Fruit fly (Drosophila melanogaster): ENCODE measurements around the gene ear.

The ear gene

DNA sequence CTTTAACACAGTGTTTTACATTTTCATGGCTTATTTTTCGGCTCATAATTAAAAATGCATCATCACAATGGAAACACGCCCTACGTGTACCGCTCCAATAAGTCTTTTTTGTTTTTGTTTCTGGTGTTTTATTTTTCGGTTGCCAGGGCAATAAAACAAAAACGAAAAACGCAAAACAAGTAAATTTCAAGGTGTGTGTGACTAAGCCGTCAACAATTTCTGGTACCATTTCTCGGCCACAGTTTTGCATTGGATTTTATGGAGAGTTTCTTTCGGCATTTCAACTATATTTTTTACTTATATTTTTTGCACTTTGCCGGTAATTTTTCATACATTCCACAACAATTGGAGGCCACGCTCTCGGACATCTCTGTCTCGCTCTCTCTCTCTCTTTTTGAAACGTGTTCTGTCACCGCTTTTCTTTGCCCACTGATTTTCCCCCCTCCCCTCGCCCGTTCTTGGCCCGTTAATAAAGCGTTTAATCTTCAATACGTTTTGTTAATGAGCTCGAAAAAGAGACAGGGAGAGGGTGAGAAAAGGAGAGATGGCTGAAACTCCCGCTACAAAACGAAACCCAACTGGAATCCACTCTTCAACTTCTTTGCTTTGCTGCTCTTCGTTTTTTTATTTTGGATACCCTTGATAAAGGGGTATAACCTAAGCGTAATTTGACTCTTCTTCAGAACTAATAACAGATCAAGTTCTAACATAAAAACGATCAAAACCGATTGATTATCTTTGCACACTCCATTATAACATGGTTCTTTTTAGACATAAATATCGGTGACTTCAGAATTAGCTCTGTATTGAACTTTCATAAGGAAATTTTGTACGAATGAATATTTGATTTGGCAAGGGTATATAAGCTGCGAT is 27.3 kb upstream of the ear start:
- no peak for TF ChIP-seq gl (tag; optimal IDR thresholded peaks at IDR 0.05)
- TF ChIP-seq CG32121 (GFP tag; IDR thresholded peaks at IDR 0.05), result no peak
- TF ChIP-seq CG10348 (GFP tag; IDR thresholded peaks at IDR 0.05), result no peak
- TF ChIP-seq CG8301 (tag; optimal IDR thresholded peaks at IDR 0.05), result no peak
- TF ChIP-seq D1 (tag; optimal IDR thresholded peaks at IDR 0.05), result no peak
- no peak for TF ChIP-seq CG34367 (tag; optimal IDR thresholded peaks at IDR 0.05)
- peak; percentile 16; the same call in 1 of the 3 replicates for TF ChIP-seq fd96Ca (GFP tag; IDR thresholded peaks at IDR 0.05)
- peak; percentile 29 for TF ChIP-seq Pif1A (GFP tag; optimal IDR thresholded peaks at IDR 0.05)
- TF ChIP-seq CG4496 (GFP tag; IDR thresholded peaks at IDR 0.05), result no peak
- no peak for TF ChIP-seq EcR (GFP tag; optimal IDR thresholded peaks at IDR 0.05)
- TF ChIP-seq CG13204 (GFP tag; optimal IDR thresholded peaks at IDR 0.05), result no peak
- 0 out of 2 replicates have a peak, but pooled peaks have one; percentile 31 for TF ChIP-seq CG12605 (GFP tag; IDR thresholded peaks at IDR 0.05)
- no peak for TF ChIP-seq CG15710 (tag; optimal IDR thresholded peaks at IDR 0.05)
- no peak for TF ChIP-seq Ets98B (GFP tag; IDR thresholded peaks at IDR 0.05)
- no peak for TF ChIP-seq Pif1B (GFP tag; optimal IDR thresholded peaks at IDR 0.05)
- TF ChIP-seq Snoo (tag; optimal IDR thresholded peaks at IDR 0.05), result peak; percentile 52
- TF ChIP-seq rn (GFP tag; IDR thresholded peaks at IDR 0.05), result no peak
- TF ChIP-seq CG9948 (tag; optimal IDR thresholded peaks at IDR 0.05), result no peak
- TF ChIP-seq CG8159 (tag; optimal IDR thresholded peaks at IDR 0.05), result no peak
- TF ChIP-seq CG14655 (GFP tag; optimal IDR thresholded peaks at IDR 0.05), result no peak
- TF ChIP-seq CG17806 (tag; optimal IDR thresholded peaks at IDR 0.05), result no peak

DNA sequence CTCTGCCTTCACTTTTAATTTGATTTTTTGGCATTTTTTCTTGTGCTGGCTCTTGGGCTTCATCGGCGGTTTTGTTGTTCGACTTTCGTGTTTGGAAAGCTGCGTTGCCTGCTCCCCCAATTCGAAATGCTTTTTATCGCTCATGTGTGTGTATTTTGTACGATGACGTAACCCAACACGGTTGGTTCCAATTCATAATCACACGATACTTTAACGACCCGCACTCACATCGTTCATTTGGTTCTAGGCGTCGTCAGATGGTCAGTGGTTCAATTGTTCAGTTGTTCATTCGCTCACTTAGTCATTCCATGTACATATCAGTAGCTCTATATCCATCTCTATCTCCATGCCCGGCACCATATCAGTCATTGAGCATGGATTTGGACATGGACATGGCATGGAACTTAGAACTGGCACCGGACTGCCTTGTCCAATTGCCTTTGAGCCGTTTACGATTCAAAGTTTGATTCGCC is 26.6 kb upstream of the ear start:
- no peak for TF ChIP-seq CG4496 (GFP tag; IDR thresholded peaks at IDR 0.05)
- no peak for TF ChIP-seq CG14655 (GFP tag; optimal IDR thresholded peaks at IDR 0.05)
- TF ChIP-seq Pif1A (GFP tag; optimal IDR thresholded peaks at IDR 0.05), result no peak
- TF ChIP-seq D1 (tag; optimal IDR thresholded peaks at IDR 0.05), result no peak
- TF ChIP-seq CG34367 (tag; optimal IDR thresholded peaks at IDR 0.05), result no peak
- TF ChIP-seq rn (GFP tag; IDR thresholded peaks at IDR 0.05), result no peak
- no peak for TF ChIP-seq CG32121 (GFP tag; IDR thresholded peaks at IDR 0.05)
- TF ChIP-seq Snoo (tag; optimal IDR thresholded peaks at IDR 0.05), result no peak
- no peak for TF ChIP-seq gl (tag; optimal IDR thresholded peaks at IDR 0.05)
- no peak for TF ChIP-seq Pif1B (GFP tag; optimal IDR thresholded peaks at IDR 0.05)
- TF ChIP-seq CG9948 (tag; optimal IDR thresholded peaks at IDR 0.05), result no peak
- no peak for TF ChIP-seq CG8159 (tag; optimal IDR thresholded peaks at IDR 0.05)
- TF ChIP-seq CG8301 (tag; optimal IDR thresholded peaks at IDR 0.05), result no peak
- TF ChIP-seq CG17806 (tag; optimal IDR thresholded peaks at IDR 0.05), result no peak
- TF ChIP-seq CG13204 (GFP tag; optimal IDR thresholded peaks at IDR 0.05), result no peak

DNA sequence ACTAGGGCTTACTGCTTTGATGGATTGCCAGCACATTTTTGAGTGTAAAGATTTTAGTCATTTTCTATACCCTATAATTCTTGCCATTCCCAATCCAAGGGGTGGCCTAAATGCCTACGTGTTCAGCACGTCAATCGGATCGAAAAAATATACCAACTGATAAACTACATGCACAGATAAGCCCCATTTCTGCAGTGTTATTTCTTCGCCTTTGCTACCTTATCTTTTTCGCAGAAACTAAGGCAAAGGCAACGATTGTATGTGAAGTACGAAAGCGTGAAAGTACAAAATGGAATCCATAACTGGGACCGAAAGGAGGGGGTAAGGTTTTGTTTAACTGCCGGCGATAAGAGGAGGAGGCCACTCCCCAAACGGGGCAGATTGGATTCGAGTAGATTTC is 22.7 kb upstream of the ear start:
- TF ChIP-seq D1 (tag; optimal IDR thresholded peaks at IDR 0.05) (no peak), CG9948 (tag; optimal IDR thresholded peaks at IDR 0.05) (no peak), CG12605 (GFP tag; IDR thresholded peaks at IDR 0.05) (no peak), Snoo (tag; optimal IDR thresholded peaks at IDR 0.05) (no peak), Pif1B (GFP tag; optimal IDR thresholded peaks at IDR 0.05) (no peak), CG10348 (GFP tag; IDR thresholded peaks at IDR 0.05) (no peak), CG8301 (tag; optimal IDR thresholded peaks at IDR 0.05) (no peak), fd96Ca (GFP tag; IDR thresholded peaks at IDR 0.05) (no peak), CG17806 (tag; optimal IDR thresholded peaks at IDR 0.05) (no peak), CG14655 (GFP tag; optimal IDR thresholded peaks at IDR 0.05) (no peak), CG34367 (tag; optimal IDR thresholded peaks at IDR 0.05) (no peak), CG4496 (GFP tag; IDR thresholded peaks at IDR 0.05) (no peak), rn (GFP tag; IDR thresholded peaks at IDR 0.05) (no peak), Pif1A (GFP tag; optimal IDR thresholded peaks at IDR 0.05) (no peak), CG15710 (tag; optimal IDR thresholded peaks at IDR 0.05) (no peak)

DNA sequence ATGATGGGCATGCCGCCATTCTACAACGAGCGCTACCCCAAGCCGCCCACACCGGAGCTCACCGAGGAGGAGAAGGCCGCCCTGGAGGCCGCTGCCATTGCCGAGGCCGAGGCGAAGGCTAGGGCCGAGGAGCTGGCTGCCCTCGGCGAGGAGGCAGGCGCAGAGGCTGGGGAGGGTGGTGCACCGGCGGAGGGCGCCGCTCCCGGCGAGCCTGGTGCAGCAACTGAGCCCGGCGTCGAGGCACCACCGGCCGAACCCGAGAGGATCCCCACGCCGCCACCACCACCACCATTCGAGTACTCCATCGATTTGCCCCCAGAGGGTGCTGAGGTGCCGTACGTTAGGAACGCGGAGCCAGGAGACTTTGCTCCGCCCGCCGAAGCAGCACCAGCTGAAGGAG is 15.3 kb upstream of the ear start:
- TF ChIP-seq Pif1A (GFP tag; optimal IDR thresholded peaks at IDR 0.05), result no peak
- TF ChIP-seq CG34367 (tag; optimal IDR thresholded peaks at IDR 0.05), result no peak
- TF ChIP-seq CG12605 (GFP tag; IDR thresholded peaks at IDR 0.05), result no peak
- no peak for TF ChIP-seq Pif1B (GFP tag; optimal IDR thresholded peaks at IDR 0.05)
- TF ChIP-seq gl (tag; optimal IDR thresholded peaks at IDR 0.05), result no peak
- no peak for TF ChIP-seq Snoo (tag; optimal IDR thresholded peaks at IDR 0.05)
- no peak for TF ChIP-seq CG15710 (tag; optimal IDR thresholded peaks at IDR 0.05)
- TF ChIP-seq CG4496 (GFP tag; IDR thresholded peaks at IDR 0.05), result no peak
- no peak for TF ChIP-seq CG14655 (GFP tag; optimal IDR thresholded peaks at IDR 0.05)
- no peak for TF ChIP-seq CG32121 (GFP tag; IDR thresholded peaks at IDR 0.05)
- TF ChIP-seq fd96Ca (GFP tag; IDR thresholded peaks at IDR 0.05), result no peak
- no peak for TF ChIP-seq CG13204 (GFP tag; optimal IDR thresholded peaks at IDR 0.05)
- TF ChIP-seq D1 (tag; optimal IDR thresholded peaks at IDR 0.05), result no peak
- TF ChIP-seq CG8159 (tag; optimal IDR thresholded peaks at IDR 0.05), result no peak

DNA sequence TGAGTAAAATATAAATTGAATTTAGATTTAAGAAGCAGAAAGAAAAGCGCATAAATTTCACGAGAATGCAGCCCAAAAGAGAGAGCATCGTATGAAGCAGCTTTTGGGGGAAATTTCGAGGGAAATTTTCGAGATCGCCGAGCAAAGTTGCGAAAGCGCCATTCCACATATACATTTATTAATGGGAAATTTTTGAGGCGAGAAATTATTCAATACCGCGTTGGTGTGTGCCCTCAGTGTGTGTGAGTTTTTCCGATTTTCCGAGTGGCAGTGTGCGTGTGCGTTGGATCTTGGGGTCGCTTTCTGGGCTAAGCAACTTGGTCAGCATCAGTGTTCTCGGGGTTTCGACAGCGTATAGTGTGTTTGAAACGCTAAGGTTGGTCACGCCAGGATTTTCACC is 10.6 kb upstream of the ear start, which contains the start of gene Tm2:
Gene Tm2 (plus strand): TSS at position 270 of the 400 bp plus-strand sequence.
- TF ChIP-seq CG13204 (GFP tag; optimal IDR thresholded peaks at IDR 0.05) (no peak), rn (GFP tag; IDR thresholded peaks at IDR 0.05) (no peak), CG14655 (GFP tag; optimal IDR thresholded peaks at IDR 0.05) (no peak), CG10348 (GFP tag; IDR thresholded peaks at IDR 0.05) (no peak), Ets98B (GFP tag; IDR thresholded peaks at IDR 0.05) (no peak), CG12605 (GFP tag; IDR thresholded peaks at IDR 0.05) (no peak), EcR (GFP tag; optimal IDR thresholded peaks at IDR 0.05) (no peak), gl (tag; optimal IDR thresholded peaks at IDR 0.05) (no peak), CG32121 (GFP tag; IDR thresholded peaks at IDR 0.05) (no peak), CG34367 (tag; optimal IDR thresholded peaks at IDR 0.05) (no peak), Snoo (tag; optimal IDR thresholded peaks at IDR 0.05) (no peak), CG15710 (tag; optimal IDR thresholded peaks at IDR 0.05) (no peak), CG4496 (GFP tag; IDR thresholded peaks at IDR 0.05) (no peak), Pif1B (GFP tag; optimal IDR thresholded peaks at IDR 0.05) (no peak), CG17806 (tag; optimal IDR thresholded peaks at IDR 0.05) (no peak), CG9948 (tag; optimal IDR thresholded peaks at IDR 0.05) (no peak), D1 (tag; optimal IDR thresholded peaks at IDR 0.05) (no peak), Pif1A (GFP tag; optimal IDR thresholded peaks at IDR 0.05) (no peak), CG8301 (tag; optimal IDR thresholded peaks at IDR 0.05) (no peak), CG8159 (tag; optimal IDR thresholded peaks at IDR 0.05) (no peak)

All from whole organism, pupa.